Worm (Caenorhabditis elegans) whole organism, late embryonic: ENCODE data around the gene col-3.

Experiments used
- F13H6.1 ChIP-seq: sonication (generic microtip); optimal IDR thresholded peaks from 2 replicates; lab custom pipeline; 2016; ENCODE audit warnings: missing genetic modification characterization, missing compliant biosample characterization
- dmd-4 ChIP-seq: sonication (generic microtip); optimal IDR thresholded peaks from 2 replicates; lab custom pipeline; 2016; ENCODE audit warnings: borderline replicate concordance, missing genetic modification characterization, missing compliant biosample characterization
- nfya-1 ChIP-seq: sonication (generic microtip); optimal IDR thresholded peaks from 2 replicates; lab custom pipeline; 2017; ENCODE audit warnings: missing genetic modification characterization, mild to moderate bottlenecking, missing compliant biosample characterization, antibody characterized with exemption, moderate library complexity
- pha-4 ChIP-seq: fragments of 150-350 bp; optimal IDR thresholded peaks from 2 replicates; lab custom pipeline; 2018; ENCODE audit warnings: missing biosample characterization, missing genetic modification reagents, missing genetic modification characterization
- rnt-1 ChIP-seq: sonication (generic microtip); optimal IDR thresholded peaks from 2 replicates; lab custom pipeline; 2016; ENCODE audit warnings: missing genetic modification characterization, missing compliant biosample characterization

- TF ChIP-seq dmd-4 (tag; lab: Kevin White, UChicago) = no peak
- no peak for TF ChIP-seq rnt-1 (tag; lab: Kevin White, UChicago)
- TF ChIP-seq nfya-1 (tag; lab: Kevin White, UChicago) = no peak
- TF ChIP-seq F13H6.1 (tag; lab: Kevin White, UChicago) = no peak
- no peak for TF ChIP-seq pha-4
Measured at ce11 chrIV:8792808-8793207, 31.8 kb upstream of the col-3 start, which contains the start of gene C33D9.3.
